Fruit fly (Drosophila melanogaster) whole organism, wandering third instar larva: Measurements from ENCODE around the gene CG14932.

Experiments
- Abd-B ChIP-seq: fragments of >200 bp; optimal IDR thresholded peaks from 2 replicates; lab custom pipeline; 2017; ENCODE audit warnings: missing biosample characterization, missing genetic modification characterization
- CG32264 ChIP-seq: fragments of 200-800 bp; sonication (Bioruptor generic); optimal IDR thresholded peaks from 2 replicates; lab custom pipeline; 2016; ENCODE audit warnings: missing biosample characterization, missing genetic modification characterization
- CG9705 ChIP-seq: fragments of 200-800 bp; sonication (Bioruptor generic); optimal IDR thresholded peaks from 2 replicates; lab custom pipeline; 2018; ENCODE audit warnings: missing biosample characterization, mild to moderate bottlenecking, missing genetic modification characterization
- CrebA ChIP-seq: fragments of 200-800 bp; sonication (Bioruptor generic); optimal IDR thresholded peaks from 2 replicates; lab custom pipeline; 2016; ENCODE audit warnings: missing biosample characterization, mild to moderate bottlenecking, missing genetic modification characterization, borderline replicate concordance
- Dfd ChIP-seq: fragments of >200 bp; optimal IDR thresholded peaks from 2 replicates; lab custom pipeline; 2017; ENCODE audit warnings: missing biosample characterization, missing genetic modification characterization
- Dif ChIP-seq: fragments of 200-275, 200-300 bp; sonication (Bioruptor generic); optimal IDR thresholded peaks from 2 replicates; lab custom pipeline; 2018; ENCODE audit warnings: missing biosample characterization, missing genetic modification characterization; ENCODE audit not compliant: partially characterized antibody
- GATAd ChIP-seq: sonication (Bioruptor generic); optimal IDR thresholded peaks from 2 replicates; lab custom pipeline; 2016; ENCODE audit warnings: missing biosample characterization, missing genetic modification characterization
- HLH106 ChIP-seq: fragments of 200-800 bp; optimal IDR thresholded peaks from 3 replicates; lab custom pipeline; 2019; ENCODE audit warnings: missing biosample characterization, mild to moderate bottlenecking, missing genetic modification characterization, moderate library complexity
- Hnf4 ChIP-seq: fragments of 200-800 bp; sonication (Bioruptor generic); optimal IDR thresholded peaks from 2 replicates; lab custom pipeline; 2016; ENCODE audit warnings: missing biosample characterization, mild to moderate bottlenecking, missing genetic modification characterization
- Hr78 ChIP-seq: fragments of >200 bp; optimal IDR thresholded peaks from 2 replicates; lab custom pipeline; 2017; ENCODE audit warnings: missing biosample characterization, missing genetic modification characterization
- Hr83 ChIP-seq: fragments of 200-300 bp; sonication (Bioruptor generic); optimal IDR thresholded peaks from 2 replicates; lab custom pipeline; 2016; ENCODE audit warnings: missing biosample characterization, mild to moderate bottlenecking, missing genetic modification characterization, moderate library complexity; ENCODE audit not compliant: poor library complexity, severe bottlenecking
- Myc ChIP-seq: fragments of >200 bp; optimal IDR thresholded peaks from 2 replicates; lab custom pipeline; 2017
- N ChIP-seq: fragments of >200 bp; optimal IDR thresholded peaks from 2 replicates; lab custom pipeline; 2018; ENCODE audit warnings: missing biosample characterization, missing external identifiers, missing genetic modification characterization
- OdsH ChIP-seq: fragments of 200-800 bp; sonication (Bioruptor generic); optimal IDR thresholded peaks from 2 replicates; lab custom pipeline; 2016; ENCODE audit warnings: missing biosample characterization, mild to moderate bottlenecking, missing genetic modification characterization
- Rel ChIP-seq, 2 experiments: fragments of 200-800 bp; sonication (Bioruptor generic) in 1 of 2; optimal IDR thresholded peaks; 2 replicates in 1 of 2; 3 replicates in 1 of 2; lab custom pipeline; 2016 to 2019; ENCODE audit warnings: mild to moderate bottlenecking in 2 of 2, missing biosample characterization in 2 of 2, missing genetic modification characterization in 2 of 2, moderate library complexity in 1 of 2
- Sp1 ChIP-seq: fragments of 200-800 bp; sonication (Bioruptor generic); optimal IDR thresholded peaks from 3 replicates; lab custom pipeline; 2019; ENCODE audit warnings: missing biosample characterization, mild to moderate bottlenecking, missing genetic modification characterization, moderate library complexity
- br ChIP-seq: fragments of 200-800 bp; sonication (Bioruptor generic); optimal IDR thresholded peaks from 2 replicates; lab custom pipeline; 2016; ENCODE audit warnings: missing biosample characterization, missing genetic modification characterization
- brk ChIP-seq: fragments of 200-800 bp; sonication (Bioruptor generic); optimal IDR thresholded peaks from 2 replicates; lab custom pipeline; 2016; ENCODE audit warnings: missing biosample characterization, mild to moderate bottlenecking, missing genetic modification characterization
- dmrt93B ChIP-seq: fragments of 200-800 bp; sonication (Bioruptor generic); optimal IDR thresholded peaks from 2 replicates; lab custom pipeline; 2018; ENCODE audit warnings: missing biosample characterization, mild to moderate bottlenecking, missing genetic modification characterization
- dsf ChIP-seq: sonication (Bioruptor generic); optimal IDR thresholded peaks from 2 replicates; lab custom pipeline; 2016; ENCODE audit warnings: missing biosample characterization, missing genetic modification characterization, borderline replicate concordance
- ey ChIP-seq: fragments of 200-800 bp; sonication (Bioruptor generic); optimal IDR thresholded peaks from 2 replicates; lab custom pipeline; 2016; ENCODE audit warnings: missing biosample characterization, missing genetic modification characterization
- fru ChIP-seq: fragments of 200-800 bp; sonication (Bioruptor generic); optimal IDR thresholded peaks from 3 replicates; lab custom pipeline; 2016; ENCODE audit warnings: missing biosample characterization, mild to moderate bottlenecking, missing genetic modification characterization
- h ChIP-seq: fragments of 200-800 bp; sonication (Bioruptor generic); optimal IDR thresholded peaks from 3 replicates; lab custom pipeline; 2016; ENCODE audit warnings: missing biosample characterization, mild to moderate bottlenecking, missing genetic modification characterization
- jim ChIP-seq: fragments of 175-275, 200-325 bp; sonication (Bioruptor generic); optimal IDR thresholded peaks from 2 replicates; lab custom pipeline; 2016; ENCODE audit warnings: missing biosample characterization, mild to moderate bottlenecking, missing genetic modification characterization
- lola ChIP-seq: fragments of >200 bp; optimal IDR thresholded peaks from 2 replicates; lab custom pipeline; 2017; ENCODE audit warnings: missing biosample characterization, missing genetic modification characterization
- pan ChIP-seq: fragments of >200 bp; optimal IDR thresholded peaks from 2 replicates; lab custom pipeline; 2017
- psq ChIP-seq: fragments of 200-800 bp; sonication (Bioruptor generic); optimal IDR thresholded peaks from 3 replicates; lab custom pipeline; 2017; ENCODE audit warnings: missing biosample characterization, mild to moderate bottlenecking, missing genetic modification characterization, moderate library complexity
- rgr ChIP-seq: fragments of 200-800 bp; sonication (Bioruptor generic); optimal IDR thresholded peaks from 3 replicates; lab custom pipeline; 2016; ENCODE audit warnings: missing biosample characterization, mild to moderate bottlenecking, missing genetic modification characterization
- sv ChIP-seq: fragments of 200-800 bp; sonication (Bioruptor generic); optimal IDR thresholded peaks from 3 replicates; lab custom pipeline; 2016; ENCODE audit warnings: missing biosample characterization, missing genetic modification characterization
- tai ChIP-seq: sonication (Bioruptor generic); optimal IDR thresholded peaks from 2 replicates; lab custom pipeline; 2016; ENCODE audit warnings: missing biosample characterization, missing genetic modification characterization
- usp ChIP-seq: fragments of >200 bp; optimal IDR thresholded peaks from 2 replicates; lab custom pipeline; 2017; ENCODE audit warnings: missing biosample characterization, missing genetic modification characterization
- woc ChIP-seq: sonication (Bioruptor generic); optimal IDR thresholded peaks from 2 replicates; lab custom pipeline; 2016; ENCODE audit warnings: missing biosample characterization, mild to moderate bottlenecking, missing genetic modification characterization

Gene CG14932

DNA sequence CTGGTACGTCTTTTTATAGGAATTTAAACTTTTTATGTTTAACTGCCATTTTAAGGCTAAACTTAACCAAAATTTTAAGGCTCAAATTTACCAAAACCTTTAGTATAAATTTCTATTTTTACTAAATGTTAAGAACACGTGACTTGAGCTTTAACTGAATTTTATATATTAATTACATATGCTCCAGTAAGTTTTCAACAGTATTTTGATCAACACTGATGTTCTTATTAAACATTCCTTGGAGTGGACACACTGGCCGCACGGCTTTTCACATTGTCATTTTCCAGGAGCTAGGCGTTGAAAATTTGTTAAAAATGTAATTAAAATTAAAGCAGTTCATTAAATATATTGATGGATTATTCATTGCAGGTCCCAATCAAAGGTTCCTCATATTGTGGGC is at the start of gene CG14932:
Gene CG14932 (plus strand): TSS at position 230 of the 400 bp plus-strand sequence.
- TF ChIP-seq N (GFP tag; lab: Kevin White, UChicago), result no peak
- no peak for TF ChIP-seq psq (GFP tag; lab: Kevin White, UChicago)
- TF ChIP-seq usp (GFP tag; lab: Kevin White, UChicago), result no peak
- TF ChIP-seq Myc, result no peak
- no peak for TF ChIP-seq CG32264 (GFP tag; lab: Kevin White, UChicago)
- no peak for TF ChIP-seq jim (GFP tag; lab: Kevin White, UChicago)
- TF ChIP-seq pan (lab: Kevin White, UChicago), result no peak
- no peak for TF ChIP-seq CG9705 (GFP tag; lab: Kevin White, UChicago)
- no peak for TF ChIP-seq dmrt93B (GFP tag; lab: Kevin White, UChicago)
- no peak for TF ChIP-seq Rel (GFP tag; optimal IDR thresholded peaks at IDR 0.05; lab: Kevin White, UChicago)
- no peak for TF ChIP-seq Rel (tag; optimal IDR thresholded peaks at IDR 0.05; lab: Kevin White, UChicago)
- no peak for TF ChIP-seq tai (GFP tag; lab: Kevin White, UChicago)

DNA sequence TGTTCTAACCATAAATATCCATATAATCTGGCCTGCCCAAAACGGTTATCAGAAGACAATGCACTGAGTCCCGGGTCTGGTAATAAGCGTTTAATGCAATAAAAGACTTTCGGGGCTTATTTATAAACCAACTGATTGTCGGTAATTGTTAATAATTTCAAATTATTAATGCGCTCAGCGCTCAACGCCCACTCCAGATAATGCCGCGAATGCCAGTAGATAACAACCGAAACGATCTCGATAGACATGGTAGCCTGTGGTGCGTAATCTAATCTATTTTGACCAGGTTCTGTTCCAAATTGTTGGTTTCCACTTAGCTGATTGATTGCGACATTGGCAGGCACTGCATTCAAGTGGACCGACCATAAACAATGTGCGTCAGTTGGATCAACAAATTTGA is 49.1 kb upstream of the CG14932 start:
- TF ChIP-seq Rel (GFP tag; optimal IDR thresholded peaks at IDR 0.05; lab: Kevin White, UChicago), result no peak
- TF ChIP-seq Rel (tag; optimal IDR thresholded peaks at IDR 0.05; lab: Kevin White, UChicago), result peak; percentile 2
- TF ChIP-seq dmrt93B (GFP tag; lab: Kevin White, UChicago), result no peak
- no peak for TF ChIP-seq tai (GFP tag; lab: Kevin White, UChicago)
- TF ChIP-seq CrebA, result peak; percentile 42
- TF ChIP-seq usp (GFP tag; lab: Kevin White, UChicago), result no peak
- TF ChIP-seq ey (GFP tag; lab: Kevin White, UChicago), result no peak
- no peak for TF ChIP-seq fru
- TF ChIP-seq CG32264 (GFP tag; lab: Kevin White, UChicago), result no peak
- TF ChIP-seq Hnf4 (GFP tag; lab: Kevin White, UChicago), result no peak
- TF ChIP-seq brk, result no peak
- peak; percentile 68 for TF ChIP-seq h
- no peak for TF ChIP-seq jim (GFP tag; lab: Kevin White, UChicago)
- TF ChIP-seq sv (GFP tag; lab: Kevin White, UChicago), result no peak

DNA sequence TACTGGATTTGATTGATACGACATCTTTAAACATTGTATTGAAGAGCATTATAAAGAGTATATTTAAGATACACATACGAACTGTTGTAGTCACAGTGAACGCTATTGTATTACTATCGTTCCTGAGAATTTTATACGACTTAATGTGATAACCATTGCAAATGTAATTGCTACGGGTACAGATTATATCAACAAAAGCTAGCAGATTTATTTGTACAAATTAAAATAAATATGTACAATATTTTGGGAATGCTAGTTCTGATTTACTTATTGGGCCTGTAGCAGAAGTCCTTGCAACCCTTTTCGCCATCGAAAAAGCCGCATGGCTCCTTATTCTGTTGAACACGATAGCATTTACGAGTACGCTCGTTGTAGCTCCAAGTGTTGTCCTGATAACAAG is 36.3 kb upstream of the CG14932 start, which contains the start of gene CG42470:
Gene CG42470 (minus strand): TSS at position 101 of the 400 bp plus-strand sequence.
- no peak for TF ChIP-seq Rel (GFP tag; optimal IDR thresholded peaks at IDR 0.05; lab: Kevin White, UChicago)
- TF ChIP-seq Rel (tag; optimal IDR thresholded peaks at IDR 0.05; lab: Kevin White, UChicago), result no peak
- no peak for TF ChIP-seq Dfd (GFP tag; lab: Kevin White, UChicago)
- TF ChIP-seq N (GFP tag; lab: Kevin White, UChicago), result no peak
- no peak for TF ChIP-seq br
- TF ChIP-seq CrebA, result no peak
- TF ChIP-seq dmrt93B (GFP tag; lab: Kevin White, UChicago), result no peak
- TF ChIP-seq fru, result no peak
- TF ChIP-seq Myc, result no peak
- TF ChIP-seq sv (GFP tag; lab: Kevin White, UChicago), result no peak
- no peak for TF ChIP-seq dsf (GFP tag; lab: Kevin White, UChicago)
- no peak for TF ChIP-seq ey (GFP tag; lab: Kevin White, UChicago)
- no peak for TF ChIP-seq usp (GFP tag; lab: Kevin White, UChicago)
- TF ChIP-seq pan (lab: Kevin White, UChicago), result no peak
- no peak for TF ChIP-seq rgr (GFP tag; lab: Kevin White, UChicago)
- no peak for TF ChIP-seq GATAd (GFP tag; lab: Kevin White, UChicago)
- no peak for TF ChIP-seq jim (GFP tag; lab: Kevin White, UChicago)
- TF ChIP-seq CG32264 (GFP tag; lab: Kevin White, UChicago), result no peak
- TF ChIP-seq lola, result no peak
- no peak for TF ChIP-seq Hnf4 (GFP tag; lab: Kevin White, UChicago)

DNA sequence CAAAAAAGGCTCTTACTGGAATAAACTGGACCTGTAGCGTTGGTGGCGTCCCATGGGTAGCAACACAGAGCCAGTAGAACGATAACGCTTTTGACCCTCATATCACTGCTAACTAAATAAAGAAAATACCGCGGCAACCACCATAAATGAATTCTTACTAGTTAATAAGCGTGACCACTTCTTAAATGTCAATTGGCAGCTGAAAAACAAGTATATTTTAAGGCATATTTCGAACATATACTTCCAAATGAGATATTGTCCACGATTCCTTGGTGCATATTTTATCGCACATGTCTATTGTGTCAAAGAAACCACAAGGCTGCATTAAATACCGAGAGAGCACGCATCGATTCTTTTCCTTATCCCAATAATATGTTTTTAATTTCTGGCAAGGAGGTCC is 35.8 kb upstream of the CG14932 start, which contains the start of gene CG42471:
Gene CG42471 (minus strand): TSS at position 101 of the 400 bp plus-strand sequence.
- TF ChIP-seq usp (GFP tag; lab: Kevin White, UChicago), result no peak
- no peak for TF ChIP-seq OdsH (GFP tag; lab: Kevin White, UChicago)
- no peak for TF ChIP-seq Hr83 (GFP tag; lab: Kevin White, UChicago)
- TF ChIP-seq CG9705 (GFP tag; lab: Kevin White, UChicago), result no peak
- TF ChIP-seq Abd-B (GFP tag; lab: Kevin White, UChicago), result no peak
- no peak for TF ChIP-seq Dif (GFP tag; lab: Kevin White, UChicago)
- no peak for TF ChIP-seq br
- TF ChIP-seq Hr78 (GFP tag; lab: Kevin White, UChicago), result no peak
- no peak for TF ChIP-seq Dfd (GFP tag; lab: Kevin White, UChicago)
- no peak for TF ChIP-seq lola
- no peak for TF ChIP-seq psq (GFP tag; lab: Kevin White, UChicago)
- TF ChIP-seq woc, result no peak

DNA sequence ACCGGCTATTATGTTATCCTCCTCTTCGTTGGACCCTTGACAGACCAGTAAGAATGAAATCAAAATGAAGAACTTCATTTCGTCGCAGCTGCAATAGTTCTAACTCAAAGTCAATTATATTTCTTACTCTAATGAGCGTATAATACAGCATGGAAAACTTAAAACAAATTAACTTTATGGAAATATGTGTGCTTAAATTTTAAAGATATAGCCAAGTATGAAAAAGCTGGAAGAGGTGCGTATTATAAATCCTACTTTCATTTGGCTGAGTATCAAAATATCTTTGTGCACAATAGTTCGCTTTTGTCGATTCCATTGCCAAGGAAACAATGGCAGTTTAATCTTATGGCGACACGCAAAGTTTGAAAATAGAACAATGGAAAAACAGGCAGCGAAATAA is 35.3 kb upstream of the CG14932 start, which contains the start of gene Sfp33A1:
Gene Sfp33A1 (minus strand): TSS at position 101 of the 400 bp plus-strand sequence.
- no peak for TF ChIP-seq brk
- no peak for TF ChIP-seq CG9705 (GFP tag; lab: Kevin White, UChicago)
- no peak for TF ChIP-seq OdsH (GFP tag; lab: Kevin White, UChicago)
- no peak for TF ChIP-seq HLH106 (tag; lab: Kevin White, UChicago)
- no peak for TF ChIP-seq N (GFP tag; lab: Kevin White, UChicago)
- TF ChIP-seq Sp1, result no peak
- TF ChIP-seq CG32264 (GFP tag; lab: Kevin White, UChicago), result no peak
- TF ChIP-seq sv (GFP tag; lab: Kevin White, UChicago), result no peak
- TF ChIP-seq usp (GFP tag; lab: Kevin White, UChicago), result no peak
- no peak for TF ChIP-seq lola
